Worm (Caenorhabditis elegans) whole organism, mixed stage, embryonic: ENCODE measurements around the gene trmt-10C.2.

Source experiments
- lin-32 ChIP-seq: fragments of 200-800 bp; sonication (Bioruptor generic); optimal IDR thresholded peaks from 2 replicates; lab custom pipeline; 2018; ENCODE audit warnings: mild to moderate bottlenecking, missing genetic modification characterization, missing compliant biosample characterization
- nhr-12 ChIP-seq: fragments of 150-350 bp; optimal IDR thresholded peaks from 2 replicates; lab custom pipeline; 2014; ENCODE audit warnings: missing biosample characterization, missing genetic modification characterization
- unc-120 ChIP-seq: sonication (generic microtip); optimal IDR thresholded peaks from 2 replicates; lab custom pipeline; 2017; ENCODE audit warnings: missing genetic modification characterization, missing compliant biosample characterization; ENCODE audit not compliant: poor library complexity, severe bottlenecking
- ztf-11 ChIP-seq: fragments of 150-350 bp; optimal IDR thresholded peaks from 2 replicates; lab custom pipeline; 2014; ENCODE audit warnings: missing biosample characterization, missing genetic modification characterization

DNA sequence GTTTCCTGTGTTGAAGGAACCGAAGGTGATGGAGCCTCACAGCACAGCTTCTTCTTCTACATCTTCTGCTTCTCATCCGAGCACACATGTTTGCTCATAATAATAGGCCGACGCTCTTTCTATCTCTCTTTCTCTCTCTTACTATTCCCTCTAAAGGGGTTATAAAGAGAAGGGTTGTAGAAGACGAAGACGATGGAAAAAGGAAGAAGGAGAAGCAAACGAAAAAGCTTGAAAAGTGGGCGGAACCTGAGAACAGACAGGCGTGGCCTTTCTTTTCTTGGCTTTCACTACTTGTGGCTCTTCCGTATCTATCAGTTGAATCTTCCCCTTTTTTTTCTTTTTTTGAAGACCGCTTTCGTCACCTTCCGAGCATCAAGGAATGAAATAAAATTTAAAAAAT lies 38.2 kb upstream of the trmt-10C.2 start:
- no peak for TF ChIP-seq unc-120 (tag; lab: Kevin White, UChicago)
- TF ChIP-seq ztf-11 (tag; lab: Kevin White, UChicago) = no peak
- no peak for TF ChIP-seq nhr-12 (tag; lab: Kevin White, UChicago)
- TF ChIP-seq lin-32 (GFP tag; lab: Kevin White, UChicago) = no peak
